Fruit fly (Drosophila melanogaster): ENCODE data around the gene CG46281.

- TF ChIP-seq pan (optimal IDR thresholded peaks at IDR 0.05), result no peak
- TF ChIP-seq psq (optimal IDR thresholded peaks at IDR 0.05), result no peak
- TF ChIP-seq CG8478 (optimal IDR thresholded peaks at IDR 0.05), result no peak
- peak in 1 of 2 experiments; percentile 71 for TF ChIP-seq EcR (GFP tag; optimal IDR thresholded peaks at IDR 0.05)
- no peak for TF ChIP-seq usp (GFP tag; optimal IDR thresholded peaks at IDR 0.05)
- TF ChIP-seq Dll (optimal IDR thresholded peaks at IDR 0.05), result peak; percentile 51
These were observed 19.0 kb downstream of the CG46281 start, which contains the start of gene CG8031 for dm6 chr3R:13010905-13011620.

Measured in whole organism.